Fruit fly (Drosophila melanogaster): ENCODE data around the gene CG31342.

Gene CG31342

DNA sequence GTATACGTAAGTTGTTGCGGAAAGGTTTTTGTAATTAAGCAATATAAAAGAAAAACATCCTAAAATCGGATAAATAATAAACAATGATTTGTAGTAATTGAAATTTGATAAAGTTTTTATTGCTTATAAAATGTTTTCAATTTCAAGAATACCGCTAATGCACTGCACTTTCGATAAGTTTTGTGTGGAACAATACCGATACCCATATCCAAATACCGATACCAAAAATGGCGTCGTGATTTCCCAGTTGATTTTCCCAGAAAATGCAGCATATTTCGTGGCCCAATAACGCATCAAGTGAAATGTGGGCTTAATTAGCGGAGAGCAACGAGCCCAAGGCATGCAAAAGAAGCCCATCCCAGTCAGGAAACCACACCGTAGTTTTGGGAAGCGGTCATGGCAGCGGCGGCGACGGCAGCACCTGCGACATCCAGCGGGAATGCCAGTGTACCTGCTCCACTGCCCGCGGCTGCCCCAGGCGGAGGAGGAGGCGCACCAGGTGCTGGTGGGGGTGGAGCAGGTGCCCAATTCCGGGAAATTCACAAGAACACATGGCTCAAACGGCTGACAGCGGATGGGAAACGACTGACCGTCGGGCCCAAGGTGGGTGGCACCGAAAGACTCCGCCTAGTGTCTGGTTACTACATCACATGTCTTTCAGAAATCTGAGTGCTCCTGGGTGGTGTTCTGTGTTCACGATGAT is at the start of gene CG31342 (continued):
- TF ChIP-seq zen2 (GFP tag; IDR thresholded peaks at IDR 0.05; ENCODE audit: partially characterized antibody) (peak; percentile 54; the same call in 1 of the 3 replicates), gfzf (GFP tag; optimal IDR thresholded peaks at IDR 0.05) (peak; percentile 30), Doc3 (GFP tag; IDR thresholded peaks at IDR 0.05; ENCODE audit: partially characterized antibody) (peak; percentile 64), BtbVII (GFP tag; optimal IDR thresholded peaks at IDR 0.05) (no peak), CG18619 (GFP tag; optimal IDR thresholded peaks at IDR 0.05) (peak; percentile 2), CG17802 (tag; optimal IDR thresholded peaks at IDR 0.05) (peak; percentile 98), CG30403 (GFP tag; optimal IDR thresholded peaks at IDR 0.05) (peak; percentile 47), CoRest (tag; optimal IDR thresholded peaks at IDR 0.05) (peak; percentile 62), pan (optimal IDR thresholded peaks at IDR 0.05) (no peak), pan (GFP tag; optimal IDR thresholded peaks at IDR 0.05 in 1 of 2, IDR thresholded peaks at IDR 0.05 in 1 of 2) (peak in 1 of 2 experiments; percentile 20), dm (GFP tag; optimal IDR thresholded peaks at IDR 0.05) (peak; percentile 46), CG8765 (GFP tag; IDR thresholded peaks at IDR 0.05) (no peak), CG12659 (GFP tag; optimal IDR thresholded peaks at IDR 0.05) (peak; percentile 72), Dp (GFP tag; optimal IDR thresholded peaks at IDR 0.05) (peak; percentile 3), scrt (GFP tag; optimal IDR thresholded peaks at IDR 0.05) (no peak), pita (GFP tag; optimal IDR thresholded peaks at IDR 0.05) (no peak), sens (GFP tag) (peak; percentile 94), zf30C (GFP tag; optimal IDR thresholded peaks at IDR 0.05) (no peak), CG6854 (GFP tag; optimal IDR thresholded peaks at IDR 0.05) (no peak), CG33557 (GFP tag; optimal IDR thresholded peaks at IDR 0.05) (peak; percentile 36), CG17568 (GFP tag; optimal IDR thresholded peaks at IDR 0.05) (no peak), ato (GFP tag; IDR thresholded peaks at IDR 0.05; ENCODE audit: partially characterized antibody) (peak; percentile 23; the same call in 1 of the 2 replicates), Rfx (GFP tag; IDR thresholded peaks at IDR 0.05) (peak; percentile 37; the same call in 1 of the 2 replicates), Sry-δ (GFP tag; optimal IDR thresholded peaks at IDR 0.05) (peak; percentile 57), CG14965 (GFP tag; optimal IDR thresholded peaks at IDR 0.05; ENCODE audit: borderline replicate concordance) (no peak), CG11456 (GFP tag; IDR thresholded peaks at IDR 0.05) (no peak), grau (tag; optimal IDR thresholded peaks at IDR 0.05) (peak; percentile 70), Dbx (GFP tag; IDR thresholded peaks at IDR 0.05) (peak; percentile 43; the same call in 1 of the 3 replicates), vnd (GFP tag; IDR thresholded peaks at IDR 0.05; ENCODE audit: partially characterized antibody) (peak; percentile 45), so (GFP tag; IDR thresholded peaks at IDR 0.05) (0 out of 3 replicates have a peak, but pooled peaks have one; percentile 17), CG15696 (tag; optimal IDR thresholded peaks at IDR 0.05) (peak; percentile 45), Bgb (GFP tag; IDR thresholded peaks at IDR 0.05; ENCODE audit: partially characterized antibody) (peak; percentile 76), CG12155 (GFP tag; optimal IDR thresholded peaks at IDR 0.05) (no peak), slbo (GFP tag; IDR thresholded peaks at IDR 0.05) (peak; percentile 41; the same call in 1 of the 2 replicates), nom (GFP tag; optimal IDR thresholded peaks at IDR 0.05) (peak; percentile 5), C15 (GFP tag; IDR thresholded peaks at IDR 0.05) (no peak), CG10979 (tag; optimal IDR thresholded peaks at IDR 0.05) (peak; percentile 61), CG12104 (GFP tag; optimal IDR thresholded peaks at IDR 0.05) (peak; percentile 24), CG8388 (GFP tag; optimal IDR thresholded peaks at IDR 0.05) (peak; percentile 53), stwl (tag; optimal IDR thresholded peaks at IDR 0.05) (peak; percentile 69), Dll (GFP tag; IDR thresholded peaks at IDR 0.05; ENCODE audit: partially characterized antibody) (peak; percentile 78), Xbp1 (GFP tag; optimal IDR thresholded peaks at IDR 0.05) (peak; percentile 28), H2.0 (GFP tag; IDR thresholded peaks at IDR 0.05) (no peak), CG8290 (GFP tag; optimal IDR thresholded peaks at IDR 0.05) (no peak), CG8290 (tag; optimal IDR thresholded peaks at IDR 0.05) (no peak), nmo (GFP tag; optimal IDR thresholded peaks at IDR 0.05) (peak; percentile 68), Opbp (GFP tag; IDR thresholded peaks at IDR 0.05; ENCODE audit: partially characterized antibody) (peak; percentile 58; the same call in 2 of the 3 replicates), Mrtf (GFP tag; IDR thresholded peaks at IDR 0.05) (no peak)
